Worm (Caenorhabditis elegans): ENCODE results near the gene Y32F6B.1.
A peak's percentile ranks its signal among the peaks of the same experiment; 100 is the strongest.

The Y32F6B.1 gene

ce11 chrV:10489998-10490397, 5.5 kb upstream of the Y32F6B.1 start, which contains the start of gene ncx-5:
ncx-5 (minus strand) TSS chrV:10490098.
- TF ChIP-seq W03F9.2 (tag; optimal IDR thresholded peaks at IDR 0.05) (no peak), dao-5 (tag; optimal IDR thresholded peaks at IDR 0.05) (no peak), him-1 (tag; optimal IDR thresholded peaks at IDR 0.05) (no peak)

DNA sequence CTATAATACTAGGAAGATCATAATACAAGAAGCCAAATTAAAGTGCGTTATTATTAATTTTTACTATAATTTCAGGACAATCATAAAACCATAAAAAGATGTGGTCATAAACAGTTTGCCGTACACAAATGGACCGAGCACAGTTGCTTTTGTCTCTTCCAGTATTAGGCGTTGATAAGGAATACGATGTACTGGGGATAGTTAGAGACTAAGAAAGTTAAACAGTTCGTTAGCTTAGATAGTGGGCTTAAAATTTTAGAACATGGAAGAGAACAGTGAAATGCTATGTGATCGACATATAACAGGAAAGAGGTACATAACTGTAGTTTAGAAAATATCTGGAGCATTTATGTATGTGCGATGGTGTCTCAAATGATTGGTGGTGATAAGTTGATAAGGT, 849 bp upstream of the Y32F6B.1 start:
- TF ChIP-seq him-1 (tag; optimal IDR thresholded peaks at IDR 0.05) (no peak), dao-5 (tag; optimal IDR thresholded peaks at IDR 0.05) (no peak), W03F9.2 (tag; optimal IDR thresholded peaks at IDR 0.05) (no peak)

ce11 chrV:10483995-10484394, 545 bp downstream of the Y32F6B.1 start:
- TF ChIP-seq him-1 (tag; optimal IDR thresholded peaks at IDR 0.05) (no peak), W03F9.2 (tag; optimal IDR thresholded peaks at IDR 0.05) (no peak), dao-5 (tag; optimal IDR thresholded peaks at IDR 0.05) (no peak)

DNA sequence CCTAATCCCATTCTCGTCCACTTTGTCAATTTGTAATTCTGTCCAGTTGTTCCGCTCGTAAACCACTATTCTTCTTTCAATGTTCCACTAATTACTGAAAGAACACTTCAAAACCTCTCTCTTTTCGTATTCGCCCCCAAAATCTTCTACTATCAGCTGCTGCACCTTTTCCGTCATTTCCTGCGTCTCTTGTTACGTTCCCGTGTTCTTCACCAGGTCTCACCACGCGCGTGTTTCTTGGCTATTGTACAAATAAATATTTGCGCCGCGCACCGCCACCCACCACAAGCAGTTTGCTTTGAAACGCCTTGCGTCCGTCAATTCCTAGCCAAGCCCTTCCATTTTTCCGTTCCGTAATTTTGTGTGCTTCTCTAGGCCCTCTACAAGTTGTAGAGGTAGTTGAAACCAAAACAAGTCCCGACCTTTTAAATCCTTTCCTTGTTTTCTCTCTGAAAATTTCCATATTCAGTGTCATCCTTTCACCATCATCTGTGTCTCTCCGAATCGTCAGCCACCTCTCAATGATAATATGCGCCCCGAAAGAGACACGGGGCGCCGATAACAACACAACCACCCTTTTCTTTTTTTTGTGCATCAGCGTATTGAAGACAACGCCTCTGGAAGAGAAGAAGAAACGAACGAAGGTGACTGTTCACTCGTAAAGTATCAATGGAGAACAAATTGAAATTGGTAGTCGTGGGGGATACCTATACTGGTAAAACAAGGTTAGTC, 6.3 kb downstream of the Y32F6B.1 start, which contains the start of the genes crp-1 and Y32F6B.9:
Gene crp-1 (plus strand): TSS at position 468 of the 732 bp plus-strand sequence.
Gene Y32F6B.9 (plus strand): TSS at position 603 of the 732 bp plus-strand sequence.
- TF ChIP-seq dao-5 (tag; optimal IDR thresholded peaks at IDR 0.05): no peak
- no peak for TF ChIP-seq W03F9.2 (tag; optimal IDR thresholded peaks at IDR 0.05)
- no peak for TF ChIP-seq him-1 (tag; optimal IDR thresholded peaks at IDR 0.05)

DNA sequence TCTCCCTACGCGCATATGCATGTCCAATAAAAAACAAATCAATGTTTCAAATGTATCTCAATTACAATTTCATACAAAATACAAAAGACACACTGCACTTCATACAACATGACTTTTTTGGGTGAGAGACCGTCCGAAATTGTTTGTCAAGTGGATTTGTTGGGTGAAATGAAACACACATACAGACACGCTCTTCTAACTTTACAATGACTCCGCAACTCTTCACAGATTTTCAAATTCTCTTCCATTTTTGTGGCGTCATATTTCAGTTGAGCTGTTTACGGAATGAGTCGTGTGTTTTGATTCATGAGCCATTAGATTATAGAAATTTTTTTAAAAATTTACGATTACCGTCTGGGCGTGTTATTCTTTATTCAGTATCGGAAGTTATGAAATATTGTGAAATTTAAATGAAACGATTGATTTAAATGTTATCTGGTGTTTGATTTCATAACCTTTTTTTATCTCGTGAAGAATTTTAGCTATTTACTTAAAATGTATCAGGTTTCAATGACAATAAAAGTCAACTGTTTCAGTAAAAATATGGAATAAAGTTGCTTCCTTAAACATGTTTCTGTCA, 7.6 kb downstream of the Y32F6B.1 start:
- TF ChIP-seq dao-5 (tag; optimal IDR thresholded peaks at IDR 0.05) (no peak), him-1 (tag; optimal IDR thresholded peaks at IDR 0.05) (peak; percentile 23)

DNA sequence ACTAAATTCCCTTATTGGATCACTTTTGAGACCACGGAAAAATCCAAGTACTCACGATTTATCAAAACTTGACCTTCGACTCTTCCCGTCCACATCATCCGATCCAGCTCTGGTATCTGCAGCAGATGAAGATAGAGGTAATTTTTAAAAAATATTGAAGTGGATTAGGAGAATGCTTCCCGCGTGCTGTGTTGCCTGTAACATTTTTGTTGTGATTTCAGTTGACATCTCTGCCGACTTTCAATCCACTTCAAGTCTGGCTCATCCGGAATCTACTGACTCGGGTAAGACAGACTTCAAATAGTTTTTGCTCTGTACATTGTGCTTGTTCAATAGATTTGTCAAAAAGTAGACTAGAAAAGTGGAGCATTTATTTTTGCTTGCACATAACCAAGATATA, 9.1 kb downstream of the Y32F6B.1 start:
- no peak for TF ChIP-seq him-1 (tag; optimal IDR thresholded peaks at IDR 0.05)
- no peak for TF ChIP-seq dao-5 (tag; optimal IDR thresholded peaks at IDR 0.05)
- no peak for TF ChIP-seq W03F9.2 (tag; optimal IDR thresholded peaks at IDR 0.05)

- TF ChIP-seq W03F9.2 (tag; optimal IDR thresholded peaks at IDR 0.05) (no peak), dao-5 (tag; optimal IDR thresholded peaks at IDR 0.05) (no peak), him-1 (tag; optimal IDR thresholded peaks at IDR 0.05) (no peak)
These were observed 10.5 kb downstream of the Y32F6B.1 start for ce11 chrV:10474040-10474439.

- no peak for TF ChIP-seq him-1 (tag; optimal IDR thresholded peaks at IDR 0.05)
- TF ChIP-seq dao-5 (tag; optimal IDR thresholded peaks at IDR 0.05): no peak
- TF ChIP-seq W03F9.2 (tag; optimal IDR thresholded peaks at IDR 0.05): no peak
These were observed 11.4 kb downstream of the Y32F6B.1 start for ce11 chrV:10472901-10473774.

ce11 chrV:10471007-10471406, 13.5 kb downstream of the Y32F6B.1 start:
- TF ChIP-seq W03F9.2 (tag; optimal IDR thresholded peaks at IDR 0.05): no peak
- TF ChIP-seq him-1 (tag; optimal IDR thresholded peaks at IDR 0.05): no peak
- no peak for TF ChIP-seq dao-5 (tag; optimal IDR thresholded peaks at IDR 0.05)

DNA sequence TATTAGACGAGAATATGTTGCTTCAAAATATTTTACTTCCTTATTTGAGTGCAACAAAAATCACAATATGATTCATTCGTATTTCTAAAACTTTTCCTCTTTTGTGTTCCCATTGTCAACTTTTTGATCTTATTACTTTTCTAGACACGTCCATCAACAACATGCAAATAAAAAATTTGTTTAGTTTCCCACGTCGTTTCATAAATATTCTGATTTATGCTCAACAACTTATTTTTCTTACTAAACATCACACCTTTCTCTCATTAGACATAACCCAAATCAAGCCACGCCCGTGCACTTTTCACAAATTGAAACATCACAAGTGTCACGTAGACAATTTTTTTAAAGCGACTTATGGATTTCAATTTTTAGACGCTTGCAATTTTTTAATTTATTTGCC, 14.7 kb downstream of the Y32F6B.1 start:
- TF ChIP-seq dao-5 (tag; optimal IDR thresholded peaks at IDR 0.05): no peak

- TF ChIP-seq W03F9.2 (tag; optimal IDR thresholded peaks at IDR 0.05): no peak
- TF ChIP-seq him-1 (tag; optimal IDR thresholded peaks at IDR 0.05): no peak
- no peak for TF ChIP-seq dao-5 (tag; optimal IDR thresholded peaks at IDR 0.05)
These were observed 15.8 kb downstream of the Y32F6B.1 start for ce11 chrV:10468709-10469108.

- no peak for TF ChIP-seq dao-5 (tag; optimal IDR thresholded peaks at IDR 0.05)
- no peak for TF ChIP-seq him-1 (tag; optimal IDR thresholded peaks at IDR 0.05)
- TF ChIP-seq W03F9.2 (tag; optimal IDR thresholded peaks at IDR 0.05): no peak
These were observed 16.4 kb downstream of the Y32F6B.1 start, which contains the start of gene egl-9 for ce11 chrV:10468190-10468589. egl-9 (plus strand) TSS chrV:10468517.

DNA sequence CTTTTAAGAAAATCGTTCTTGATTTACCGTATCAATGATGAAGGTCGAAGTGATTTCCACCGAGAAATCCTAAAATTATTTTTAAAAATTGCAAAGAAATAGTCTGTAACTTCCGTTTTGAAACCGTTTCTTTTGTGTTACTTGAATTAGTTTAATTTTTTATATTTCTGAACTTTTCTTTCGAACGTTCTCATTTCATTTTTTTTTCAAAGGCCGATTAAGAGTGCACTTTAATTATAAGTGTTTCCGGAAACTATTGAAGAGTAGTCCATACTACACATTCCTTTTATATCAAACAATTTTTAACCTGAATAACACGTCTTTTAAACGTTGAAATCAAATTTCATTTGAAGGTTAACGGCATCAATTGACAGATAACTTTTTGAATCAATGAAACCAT, 16.9 kb downstream of the Y32F6B.1 start:
- TF ChIP-seq him-1 (tag; optimal IDR thresholded peaks at IDR 0.05) (no peak), dao-5 (tag; optimal IDR thresholded peaks at IDR 0.05) (no peak), W03F9.2 (tag; optimal IDR thresholded peaks at IDR 0.05) (no peak)

DNA sequence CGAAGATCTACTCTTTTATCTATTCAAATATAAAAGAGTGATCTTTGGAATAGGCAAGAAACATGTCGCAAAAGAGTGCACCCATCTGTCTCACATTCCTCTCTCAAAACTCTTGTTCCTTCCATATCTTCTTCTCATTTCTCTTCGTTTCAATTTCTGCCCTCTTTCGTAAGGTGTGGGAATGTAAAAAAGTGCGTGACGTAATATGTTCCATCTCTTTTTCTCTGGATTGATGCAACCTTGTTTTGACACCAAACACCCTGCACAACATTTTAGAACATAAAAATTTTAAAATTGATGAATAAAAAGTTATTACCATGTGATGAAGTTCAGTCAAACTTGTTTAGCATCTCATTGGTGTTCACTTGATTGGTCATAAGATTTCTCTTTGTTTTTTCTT, 17.4 kb downstream of the Y32F6B.1 start:
- TF ChIP-seq W03F9.2 (tag; optimal IDR thresholded peaks at IDR 0.05): no peak

Data from whole organism, L4/young adult.